Fruit fly (Drosophila melanogaster) whole organism, embryonic: Measurements from ENCODE around the gene Etl1.
A peak's percentile ranks its signal among the peaks of the same experiment; 100 is the strongest.

Source experiments
- Blimp-1 ChIP-seq: fragments of 200-800 bp; sonication (Bioruptor generic); optimal IDR thresholded peaks from 3 replicates; lab custom pipeline; 2018; ENCODE audit warnings: missing biosample characterization, missing genetic modification characterization, mild to moderate bottlenecking, moderate library complexity, missing genetic modification reagents
- Bteb2 ChIP-seq: fragments of 200-800 bp; sonication (Bioruptor generic); optimal IDR thresholded peaks from 2 replicates; lab custom pipeline; 2016; ENCODE audit warnings: missing biosample characterization, missing genetic modification characterization
- C15 ChIP-seq: fragments of 200-800 bp; sonication (Bioruptor generic); IDR thresholded peaks from 3 replicates; pipeline ENCODE4 v1.3.6; 2022; ENCODE audit warnings: missing biosample characterization, missing genetic modification characterization
- CG10147 ChIP-seq: fragments of 200-800 bp; sonication (Bioruptor generic); optimal IDR thresholded peaks from 2 replicates; lab custom pipeline; 2019; ENCODE audit warnings: missing biosample characterization, mild to moderate bottlenecking, missing genetic modification characterization, moderate library complexity
- CG10274 ChIP-seq: fragments of 200-800 bp; sonication (Bioruptor generic); optimal IDR thresholded peaks from 3 replicates; lab custom pipeline; 2017; ENCODE audit warnings: missing biosample characterization, mild to moderate bottlenecking, missing genetic modification characterization
- CG13296 ChIP-seq: fragments of 200-800 bp; sonication (Bioruptor generic); optimal IDR thresholded peaks from 3 replicates; lab custom pipeline; 2018; ENCODE audit warnings: missing biosample characterization, mild to moderate bottlenecking, missing genetic modification characterization
- CG15269 ChIP-seq: fragments of 200-800 bp; sonication (Bioruptor generic); optimal IDR thresholded peaks from 2 replicates; lab custom pipeline; 2018; ENCODE audit warnings: missing biosample characterization, mild to moderate bottlenecking, missing genetic modification characterization, moderate library complexity
- CG16813 ChIP-seq: fragments of 200-800 bp; sonication (Bioruptor generic); IDR thresholded peaks from 3 replicates; pipeline ENCODE4 v1.3.6; 2022; ENCODE audit warnings: missing biosample characterization, missing genetic modification characterization; ENCODE audit not compliant: partially characterized antibody
- CG17328 ChIP-seq: fragments of 200-800 bp; sonication (Bioruptor generic); IDR thresholded peaks from 2 replicates; pipeline ENCODE4 v1.3.6; 2022; ENCODE audit warnings: missing biosample characterization, missing genetic modification characterization
- CG17568 ChIP-seq: fragments of 200-800 bp; sonication (Bioruptor generic); optimal IDR thresholded peaks from 2 replicates; lab custom pipeline; 2018; ENCODE audit warnings: missing biosample characterization, mild to moderate bottlenecking, missing genetic modification characterization, moderate library complexity
- CG18476 ChIP-seq: fragments of 200-800 bp; sonication (Bioruptor generic); optimal IDR thresholded peaks from 2 replicates; lab custom pipeline; 2016; ENCODE audit warnings: missing biosample characterization, mild to moderate bottlenecking, missing genetic modification characterization
- CG2202 ChIP-seq: fragments of 200-800 bp; sonication (Bioruptor generic); optimal IDR thresholded peaks from 2 replicates; lab custom pipeline; 2018; ENCODE audit warnings: missing biosample characterization, mild to moderate bottlenecking, missing genetic modification characterization
- CG32772 ChIP-seq: fragments of 200-800 bp; sonication (Bioruptor generic); IDR thresholded peaks from 2 replicates; pipeline ENCODE4 v1.3.6; 2022; ENCODE audit warnings: missing biosample characterization, missing genetic modification characterization
- CG33557 ChIP-seq: fragments of 200-800 bp; sonication (Bioruptor generic); optimal IDR thresholded peaks from 2 replicates; lab custom pipeline; 2019; ENCODE audit warnings: missing biosample characterization, mild to moderate bottlenecking, missing genetic modification characterization, moderate library complexity
- CG4617 ChIP-seq: fragments of 200-800 bp; sonication (Bioruptor generic); optimal IDR thresholded peaks from 3 replicates; lab custom pipeline; 2016; ENCODE audit warnings: missing biosample characterization, missing genetic modification characterization, borderline replicate concordance
- CG4730 ChIP-seq: fragments of 200-800 bp; sonication (Bioruptor generic); IDR thresholded peaks from 2 replicates; pipeline ENCODE4 v1.3.6; 2022; ENCODE audit warnings: missing biosample characterization, missing genetic modification characterization
- CG4820 ChIP-seq: fragments of 200-800 bp; sonication (Bioruptor generic); optimal IDR thresholded peaks from 3 replicates; lab custom pipeline; 2016; ENCODE audit warnings: missing biosample characterization, missing genetic modification characterization
- CG4854 ChIP-seq: fragments of 200-800 bp; sonication (Bioruptor generic); optimal IDR thresholded peaks from 2 replicates; lab custom pipeline; 2016; ENCODE audit warnings: missing biosample characterization, missing genetic modification characterization, inconsistent platforms
- CG8089 ChIP-seq: fragments of 200-800 bp; sonication (Bioruptor generic); optimal IDR thresholded peaks from 3 replicates; lab custom pipeline; 2016; ENCODE audit warnings: missing biosample characterization, missing genetic modification characterization
- Dip2 ChIP-seq: fragments of 200-800 bp; sonication (Bioruptor generic); IDR thresholded peaks from 2 replicates; pipeline ENCODE4 v1.3.6; 2022; ENCODE audit warnings: missing biosample characterization, missing genetic modification characterization
- E2f1 ChIP-seq: fragments of 200-800 bp; sonication (Bioruptor generic); IDR thresholded peaks from 2 replicates; pipeline ENCODE4 v1.3.6; 2022; ENCODE audit warnings: missing biosample characterization, missing genetic modification characterization
- Eip74EF ChIP-seq, 2 experiments: fragments of 200-800 bp in 1 of 2; fragments of >200 bp in 1 of 2; sonication (Bioruptor generic) in 1 of 2; optimal IDR thresholded peaks; 2 replicates each; lab custom pipeline; 2017 to 2019; ENCODE audit warnings: missing biosample characterization in 2 of 2, missing genetic modification characterization in 2 of 2, mild to moderate bottlenecking in 1 of 2, moderate library complexity in 1 of 2
- Fer1 ChIP-seq: fragments of 200-800 bp; sonication (Bioruptor generic); optimal IDR thresholded peaks from 2 replicates; lab custom pipeline; 2017; ENCODE audit warnings: missing biosample characterization, mild to moderate bottlenecking, missing genetic modification characterization
- HmgZ ChIP-seq: fragments of 200-800 bp; sonication (Bioruptor generic); optimal IDR thresholded peaks from 2 replicates; lab custom pipeline; 2018; ENCODE audit warnings: missing biosample characterization, mild to moderate bottlenecking, missing genetic modification characterization
- Hr78 ChIP-seq, 2 experiments: fragments of 200-800 bp in 1 of 2; fragments of >200 bp in 1 of 2; sonication (Bioruptor generic) in 1 of 2; optimal IDR thresholded peaks; 2 replicates each; lab custom pipeline; 2017 to 2019; ENCODE audit warnings: missing biosample characterization in 2 of 2, missing genetic modification characterization in 2 of 2, mild to moderate bottlenecking in 1 of 2, moderate library complexity in 1 of 2
- Jarid2 ChIP-seq: fragments of 200-800 bp; sonication (Bioruptor generic); optimal IDR thresholded peaks from 3 replicates; lab custom pipeline; 2017; ENCODE audit warnings: mild to moderate bottlenecking, missing biosample characterization, missing genetic modification reagents, missing genetic modification characterization
- MBD-R2 ChIP-seq: fragments of 200-800 bp; sonication (Bioruptor generic); IDR thresholded peaks from 2 replicates; pipeline ENCODE4 v1.3.6; 2022; ENCODE audit warnings: missing biosample characterization, missing genetic modification characterization
- Mad ChIP-seq: fragments of 200-800 bp; sonication (Bioruptor generic); optimal IDR thresholded peaks from 2 replicates; lab custom pipeline; 2016; ENCODE audit warnings: missing biosample characterization, missing genetic modification characterization
- PHDP ChIP-seq: fragments of 200-800 bp; sonication (Bioruptor generic); optimal IDR thresholded peaks from 3 replicates; lab custom pipeline; 2018; ENCODE audit warnings: missing biosample characterization, mild to moderate bottlenecking, missing genetic modification characterization, moderate library complexity
- Poxn ChIP-seq: fragments of 200-800 bp; sonication (Bioruptor generic); IDR thresholded peaks from 2 replicates; pipeline ENCODE4 v1.3.6; 2022; ENCODE audit warnings: missing biosample characterization, missing genetic modification characterization
- Spps ChIP-seq: fragments of 200-800 bp; sonication (Bioruptor generic); optimal IDR thresholded peaks from 2 replicates; lab custom pipeline; 2018; ENCODE audit warnings: missing biosample characterization, mild to moderate bottlenecking, missing genetic modification characterization
- Sry-δ ChIP-seq: fragments of 200-800 bp; sonication (Bioruptor generic); optimal IDR thresholded peaks from 2 replicates; lab custom pipeline; 2016; ENCODE audit warnings: missing biosample characterization, missing genetic modification characterization
- Usf ChIP-seq: fragments of 200-800 bp; sonication (Bioruptor generic); optimal IDR thresholded peaks from 2 replicates; lab custom pipeline; 2017; ENCODE audit warnings: missing genotype, missing biosample characterization, missing genetic modification characterization
- Vsx1 ChIP-seq: fragments of 200-800 bp; sonication (Bioruptor generic); optimal IDR thresholded peaks from 2 replicates; lab custom pipeline; 2017; ENCODE audit warnings: missing biosample characterization, mild to moderate bottlenecking, missing genetic modification characterization, missing genetic modification reagents
- Xrp1 ChIP-seq: fragments of 200-800 bp; sonication (Bioruptor generic); IDR thresholded peaks from 2 replicates; pipeline ENCODE4 v1.3.6; 2022; ENCODE audit warnings: missing biosample characterization, missing genetic modification characterization
- YL-1 ChIP-seq: fragments of 200-800 bp; sonication (Bioruptor generic); optimal IDR thresholded peaks from 3 replicates; lab custom pipeline; 2017; ENCODE audit warnings: missing biosample characterization, mild to moderate bottlenecking, missing genetic modification characterization
- croc ChIP-seq: fragments of 200-800 bp; sonication (Bioruptor generic); conservative IDR thresholded peaks from 3 replicates; pipeline ENCODE4 v1.3.6; 2022; ENCODE audit warnings: missing biosample characterization, missing genetic modification characterization
- dati ChIP-seq: fragments of 200-800 bp; sonication (Bioruptor generic); IDR thresholded peaks from 2 replicates; pipeline ENCODE4 v1.3.6; 2022; ENCODE audit warnings: missing biosample characterization, missing genetic modification characterization
- emc ChIP-seq: fragments of 200-800 bp; sonication (Bioruptor generic); optimal IDR thresholded peaks from 2 replicates; lab custom pipeline; 2016; ENCODE audit warnings: missing biosample characterization, missing genetic modification characterization
- gcm ChIP-seq: fragments of 200-800 bp; sonication (Bioruptor generic); optimal IDR thresholded peaks from 2 replicates; lab custom pipeline; 2019; ENCODE audit warnings: missing biosample characterization, mild to moderate bottlenecking, missing genetic modification characterization, moderate library complexity
- nom ChIP-seq: fragments of 200-800 bp; sonication (Bioruptor generic); optimal IDR thresholded peaks from 2 replicates; lab custom pipeline; 2017; ENCODE audit warnings: missing biosample characterization, missing genetic modification characterization, mild to moderate bottlenecking, moderate library complexity, missing genetic modification reagents
- pnt ChIP-seq: fragments of 200-800 bp; sonication (Bioruptor generic); optimal IDR thresholded peaks from 3 replicates; lab custom pipeline; 2016; ENCODE audit warnings: missing biosample characterization, missing genetic modification characterization
- rib ChIP-seq: fragments of 200-800 bp; sonication (Bioruptor generic); IDR thresholded peaks from 2 replicates; pipeline ENCODE4 v1.3.6; 2022; ENCODE audit warnings: missing biosample characterization, missing genetic modification characterization
- run ChIP-seq: fragments of 200-800 bp; sonication (Bioruptor generic); optimal IDR thresholded peaks from 3 replicates; lab custom pipeline; 2018; ENCODE audit warnings: missing biosample characterization, mild to moderate bottlenecking, missing genetic modification characterization
- scrt ChIP-seq: fragments of 200-800 bp; sonication (Bioruptor generic); optimal IDR thresholded peaks from 2 replicates; lab custom pipeline; 2018; ENCODE audit warnings: missing biosample characterization, mild to moderate bottlenecking, missing genetic modification characterization, moderate library complexity
- sr ChIP-seq: fragments of 200-800 bp; sonication (Bioruptor generic); IDR thresholded peaks from 3 replicates; pipeline ENCODE4 v1.3.6; 2022; ENCODE audit warnings: missing biosample characterization, missing genetic modification characterization
- tgo ChIP-seq: fragments of 200-800 bp; sonication (Bioruptor generic); IDR thresholded peaks from 3 replicates; pipeline ENCODE4 v1.3.6; 2022; ENCODE audit warnings: missing biosample characterization, missing genetic modification characterization
- unc-4 ChIP-seq: fragments of 200-800 bp; sonication (Bioruptor generic); IDR thresholded peaks from 2 replicates; pipeline ENCODE4 v1.3.6; 2022; ENCODE audit warnings: missing biosample characterization, missing genetic modification characterization; ENCODE audit not compliant: partially characterized antibody
- yki ChIP-seq: fragments of >200 bp; optimal IDR thresholded peaks from 3 replicates; lab custom pipeline; 2018
- zen2 ChIP-seq: fragments of 200-800 bp; sonication (Bioruptor generic); IDR thresholded peaks from 3 replicates; pipeline ENCODE4 v1.3.6; 2022; ENCODE audit warnings: missing biosample characterization, missing genetic modification characterization; ENCODE audit not compliant: partially characterized antibody

Gene Etl1

dm6 chr2L:9894871-9895364, 17.5 kb downstream of the Etl1 start, which contains the start of gene Bka (continued):
- TF ChIP-seq CG33557 (GFP tag; lab: Kevin White, UChicago) (peak; percentile 68), CG2202 (peak; percentile 60), gcm (GFP tag; lab: Kevin White, UChicago) (peak; percentile 69), CG4820 (GFP tag; lab: Kevin White, UChicago) (no peak), CG8089 (no peak), Dip2 (no peak), MBD-R2 (GFP tag; lab: Robert Waterston, UW) (peak; percentile 65), zen2 (GFP tag; lab: Robert Waterston, UW) (peak; percentile 92), E2f1 (GFP tag; lab: Robert Waterston, UW) (no peak), CG15269 (tag; lab: Kevin White, UChicago) (peak; percentile 24), HmgZ (tag; lab: Kevin White, UChicago) (peak; percentile 83), Vsx1 (GFP tag; lab: Kevin White, UChicago) (peak; percentile 72), croc (GFP tag; lab: Robert Waterston, UW) (no peak), Usf (GFP tag; lab: Kevin White, UChicago) (no peak), pnt (GFP tag; lab: Kevin White, UChicago) (no peak), CG10147 (GFP tag; lab: Kevin White, UChicago) (peak; percentile 75), CG17328 (GFP tag; lab: Robert Waterston, UW) (peak; percentile 46; the same call in 1 of the 2 replicates), CG10274 (peak; percentile 22), dati (GFP tag; lab: Robert Waterston, UW) (no peak), Poxn (GFP tag; lab: Robert Waterston, UW) (no peak), scrt (GFP tag; lab: Kevin White, UChicago) (peak; percentile 50), CG13296 (GFP tag; lab: Kevin White, UChicago) (peak; percentile 73), CG18476 (GFP tag; lab: Kevin White, UChicago) (peak; percentile 20), Fer1 (GFP tag; lab: Kevin White, UChicago) (peak; percentile 81), rib (GFP tag; lab: Robert Waterston, UW) (no peak), nom (GFP tag; lab: Kevin White, UChicago) (peak; percentile 53), Eip74EF (GFP tag; optimal IDR thresholded peaks at IDR 0.05; lab: Kevin White, UChicago) (peak in 1 of 2 experiments; percentile 65), Spps (tag; lab: Kevin White, UChicago) (peak; percentile 34), emc (GFP tag; lab: Kevin White, UChicago) (no peak), Mad (GFP tag; lab: Kevin White, UChicago) (peak; percentile 15), CG16813 (peak; percentile 99), Bteb2 (no peak), CG17568 (GFP tag; lab: Kevin White, UChicago) (peak; percentile 78), Hr78 (GFP tag; optimal IDR thresholded peaks at IDR 0.05; lab: Kevin White, UChicago) (no peak), CG4854 (GFP tag; lab: Kevin White, UChicago) (peak; percentile 29), unc-4 (peak; percentile 99), tgo (no peak), Jarid2 (GFP tag; lab: Kevin White, UChicago) (peak; percentile 53), CG4617 (GFP tag; lab: Kevin White, UChicago) (peak; percentile 46), YL-1 (peak; percentile 96), Blimp-1 (GFP tag; lab: Kevin White, UChicago) (no peak), CG32772 (GFP tag; lab: Robert Waterston, UW) (no peak), C15 (GFP tag; lab: Robert Waterston, UW) (no peak), run (tag; lab: Kevin White, UChicago) (no peak), CG4730 (no peak), sr (no peak), yki (lab: Kevin White, UChicago) (no peak), PHDP (tag; lab: Kevin White, UChicago) (peak; percentile 69), Sry-δ (GFP tag; lab: Kevin White, UChicago) (peak; percentile 79), Xrp1 (no peak)
